Worm (Caenorhabditis elegans) whole organism, L3 larva: Measurements from ENCODE around the gene ttr-8.

Experiments used
- ama-1 ChIP-seq: fragments of 150-350 bp; optimal IDR thresholded peaks from 2 replicates; lab custom pipeline; 2018
- ceh-28 ChIP-seq: fragments of 150-350 bp; optimal IDR thresholded peaks from 2 replicates; lab custom pipeline; 2014; ENCODE audit warnings: missing biosample characterization, missing genetic modification reagents, missing genetic modification characterization
- egl-27 ChIP-seq: sonication (generic microtip); optimal IDR thresholded peaks from 4 replicates; lab custom pipeline; 2017; ENCODE audit warnings: missing biosample characterization, missing genetic modification reagents, missing genetic modification characterization
- nfya-1 ChIP-seq: sonication (generic microtip); optimal IDR thresholded peaks from 2 replicates; lab custom pipeline; 2017; ENCODE audit warnings: missing genetic modification characterization, mild to moderate bottlenecking, missing compliant biosample characterization, antibody characterized with exemption, moderate library complexity; ENCODE audit not compliant: insufficient read depth
- pha-4 ChIP-seq: fragments of 150-350 bp; optimal IDR thresholded peaks from 2 replicates; lab custom pipeline; 2014; ENCODE audit warnings: missing biosample characterization, missing genetic modification reagents, missing genetic modification characterization
- skn-1 ChIP-seq: fragments of 150-350 bp; optimal IDR thresholded peaks from 2 replicates; lab custom pipeline; 2014; ENCODE audit warnings: missing biosample characterization, missing genetic modification characterization
- zag-1 ChIP-seq: fragments of 150-350 bp; optimal IDR thresholded peaks from 2 replicates; lab custom pipeline; 2014; ENCODE audit warnings: missing biosample characterization, missing genetic modification characterization

DNA sequence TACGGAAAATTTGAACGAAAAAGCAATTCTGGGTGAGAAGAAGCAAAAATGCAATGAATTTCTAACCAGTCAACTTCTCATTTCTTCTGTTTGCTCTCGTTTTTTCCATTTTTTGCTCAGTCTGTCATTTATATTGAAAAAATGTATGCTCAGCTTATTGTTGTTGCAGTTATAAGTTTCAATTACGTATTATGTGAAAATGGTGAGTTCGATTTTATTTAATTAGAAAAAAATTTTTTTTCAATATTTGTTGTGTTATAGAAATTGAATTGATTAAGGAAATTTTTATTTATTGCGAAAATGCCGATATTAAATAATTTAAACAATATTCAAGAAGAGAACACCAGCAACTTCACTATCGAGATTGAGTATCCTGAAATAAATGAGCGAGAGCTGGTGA, 3.3 kb downstream of the ttr-8 start, which contains the start of gene lgc-12:
- TF ChIP-seq nfya-1 (tag; lab: Kevin White, UChicago) (no peak), ama-1 (lab: Kevin White, UChicago) (no peak), egl-27 (no peak), skn-1 (tag; lab: Kevin White, UChicago) (no peak), zag-1 (tag; lab: Kevin White, UChicago) (no peak), pha-4 (tag; lab: Kevin White, UChicago) (no peak), ceh-28 (tag; lab: Kevin White, UChicago) (no peak)
